Worm (Caenorhabditis elegans) whole organism, early embryonic: ENCODE results near the gene col-177.

Experiments used
- aly-1 ChIP-seq: sonication (generic microtip); optimal IDR thresholded peaks from 2 replicates; lab custom pipeline; 2016; ENCODE audit warnings: missing genetic modification characterization, missing compliant biosample characterization
- ama-1 ChIP-seq: fragments of 150-350 bp; optimal IDR thresholded peaks from 2 replicates; lab custom pipeline; 2014
- sea-1 ChIP-seq: fragments of 200-800 bp; sonication (Bioruptor generic); conservative IDR thresholded peaks from 2 replicates; pipeline ENCODE4 v1.3.6; 2022; ENCODE audit warnings: missing genetic modification characterization, missing compliant biosample characterization

ce11 chrX:10951168-10951567 is 50.5 kb downstream of the col-177 start, which contains the start of gene K09C8.7:
- no peak for TF ChIP-seq ama-1
- TF ChIP-seq sea-1 (GFP tag; lab: Robert Waterston, UW): no peak
- TF ChIP-seq aly-1 (tag; lab: Kevin White, UChicago): no peak
